Fruit fly (Drosophila melanogaster): Measurements from ENCODE around the gene bru2.
A peak's percentile ranks its signal among the peaks of the same experiment; 100 is the strongest.

The bru2 gene

DNA sequence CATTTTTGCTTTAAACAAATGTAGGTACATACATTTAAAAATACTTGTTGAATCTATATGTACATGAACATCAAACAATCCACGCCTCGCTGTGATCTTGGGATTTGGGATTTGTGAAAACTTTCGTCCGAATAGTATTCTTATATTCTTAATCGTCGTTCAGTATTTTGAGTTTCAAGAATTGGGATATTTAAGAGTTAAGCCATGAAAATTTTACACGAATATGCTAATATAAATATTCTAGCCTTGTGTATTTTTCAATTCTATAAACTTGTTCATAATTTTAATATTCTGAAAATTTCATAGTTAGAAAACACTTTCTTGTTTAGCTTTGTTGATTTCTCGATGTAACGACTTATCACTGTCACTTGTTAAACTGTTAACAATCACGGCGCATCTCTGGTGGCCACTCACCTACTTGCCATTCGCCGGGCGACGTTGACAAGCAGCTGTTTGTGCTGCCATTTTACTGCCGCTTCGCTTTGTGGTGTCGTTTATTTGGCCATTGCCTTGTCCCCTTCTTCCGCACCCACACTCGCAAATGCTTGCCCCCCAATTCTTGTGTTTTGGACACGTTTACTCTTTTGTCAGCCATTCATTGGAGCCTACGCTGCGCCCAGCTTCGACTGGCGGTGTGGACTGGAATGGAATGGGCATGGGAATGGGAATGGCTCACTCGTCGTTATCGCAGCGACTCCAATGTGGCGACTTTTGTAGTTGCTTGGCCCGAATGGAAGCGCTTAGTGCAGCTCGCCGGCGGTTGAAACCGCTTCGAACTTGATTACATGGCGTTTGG, 92.2 kb downstream of the bru2 start (continued):
- no peak for TF ChIP-seq CG7786 (GFP tag; optimal IDR thresholded peaks at IDR 0.05)
- TF ChIP-seq CG14965 (GFP tag; optimal IDR thresholded peaks at IDR 0.05; ENCODE audit: borderline replicate concordance), result no peak
- TF ChIP-seq CG11695 (GFP tag; IDR thresholded peaks at IDR 0.05), result no peak
- no peak for TF ChIP-seq so (GFP tag; IDR thresholded peaks at IDR 0.05)
- peak; percentile 23; the same call in 1 of the 3 replicates for TF ChIP-seq Opbp (GFP tag; IDR thresholded peaks at IDR 0.05; ENCODE audit: partially characterized antibody)
- no peak for TF ChIP-seq CG42726 (GFP tag; IDR thresholded peaks at IDR 0.05; ENCODE audit: partially characterized antibody)
- TF ChIP-seq Hr39 (optimal IDR thresholded peaks at IDR 0.05), result no peak
- no peak for TF ChIP-seq CG14014 (GFP tag; IDR thresholded peaks at IDR 0.05)
- no peak for TF ChIP-seq CG2875 (GFP tag; optimal IDR thresholded peaks at IDR 0.05)
- TF ChIP-seq Rx (GFP tag; IDR thresholded peaks at IDR 0.05), result no peak
- 0 out of 3 replicates have a peak, but pooled peaks have one; percentile 7 for TF ChIP-seq sr (GFP tag; IDR thresholded peaks at IDR 0.05)
- TF ChIP-seq CG30403 (GFP tag; optimal IDR thresholded peaks at IDR 0.05), result peak; percentile 11
- 0 out of 2 replicates have a peak, but pooled peaks have one; percentile 15 for TF ChIP-seq Drgx (GFP tag; IDR thresholded peaks at IDR 0.05)
- no peak for TF ChIP-seq usp (GFP tag; optimal IDR thresholded peaks at IDR 0.05)
- peak; percentile 1 for TF ChIP-seq CG3281 (GFP tag; optimal IDR thresholded peaks at IDR 0.05)
- TF ChIP-seq HLH54F (GFP tag; optimal IDR thresholded peaks at IDR 0.05), result no peak
- no peak for TF ChIP-seq bowl (GFP tag; IDR thresholded peaks at IDR 0.05)
- TF ChIP-seq Deaf1 (tag; optimal IDR thresholded peaks at IDR 0.05), result no peak
- TF ChIP-seq lbe (GFP tag; optimal IDR thresholded peaks at IDR 0.05), result no peak
- TF ChIP-seq CG4820 (GFP tag; optimal IDR thresholded peaks at IDR 0.05), result no peak
- no peak for TF ChIP-seq Lpt (GFP tag; optimal IDR thresholded peaks at IDR 0.05)
- no peak for TF ChIP-seq CG17568 (GFP tag; optimal IDR thresholded peaks at IDR 0.05)
- no peak for TF ChIP-seq dmrt99B (tag; optimal IDR thresholded peaks at IDR 0.05)
- peak; percentile 6 for TF ChIP-seq CG8290 (GFP tag; optimal IDR thresholded peaks at IDR 0.05)
- TF ChIP-seq CG8290 (tag; optimal IDR thresholded peaks at IDR 0.05), result peak in 1 of 2 experiments; percentile 44
- TF ChIP-seq GATAe (GFP tag; conservative IDR thresholded peaks at IDR 0.05), result no peak
- TF ChIP-seq inv (GFP tag; IDR thresholded peaks at IDR 0.05; ENCODE audit: partially characterized antibody), result no peak
- no peak for TF ChIP-seq eyg (GFP tag; optimal IDR thresholded peaks at IDR 0.05)
- no peak for TF ChIP-seq tll (GFP tag; optimal IDR thresholded peaks at IDR 0.05)
- TF ChIP-seq pan (optimal IDR thresholded peaks at IDR 0.05), result no peak
- TF ChIP-seq pan (GFP tag; optimal IDR thresholded peaks at IDR 0.05 in 1 of 2, IDR thresholded peaks at IDR 0.05 in 1 of 2), result no peak
- TF ChIP-seq CG7271 (tag; optimal IDR thresholded peaks at IDR 0.05), result no peak
- TF ChIP-seq trem (tag; optimal IDR thresholded peaks at IDR 0.05), result peak; percentile 26
- no peak for TF ChIP-seq cad (GFP tag; optimal IDR thresholded peaks at IDR 0.05)
- TF ChIP-seq vfl (GFP tag; optimal IDR thresholded peaks at IDR 0.05), result no peak
- TF ChIP-seq MBD-R2 (GFP tag; IDR thresholded peaks at IDR 0.05), result peak; percentile 90
- TF ChIP-seq Dad (GFP tag; optimal IDR thresholded peaks at IDR 0.05), result no peak
- no peak for TF ChIP-seq Dip2 (GFP tag; IDR thresholded peaks at IDR 0.05)
- no peak for TF ChIP-seq ssp (GFP tag; IDR thresholded peaks at IDR 0.05)
- no peak for TF ChIP-seq lov (optimal IDR thresholded peaks at IDR 0.05)
- no peak for TF ChIP-seq lov (GFP tag; IDR thresholded peaks at IDR 0.05)
- no peak for TF ChIP-seq en (GFP tag; optimal IDR thresholded peaks at IDR 0.05)
- peak; percentile 17 for TF ChIP-seq NfI (GFP tag; optimal IDR thresholded peaks at IDR 0.05)
- no peak for TF ChIP-seq CG6254 (GFP tag; optimal IDR thresholded peaks at IDR 0.05)
- no peak for TF ChIP-seq gsb (GFP tag; IDR thresholded peaks at IDR 0.05)
- TF ChIP-seq Taf1 (GFP tag; IDR thresholded peaks at IDR 0.05), result no peak
- no peak for TF ChIP-seq CG10274 (GFP tag; optimal IDR thresholded peaks at IDR 0.05)
- no peak for TF ChIP-seq CG31388 (GFP tag; optimal IDR thresholded peaks at IDR 0.05)
- peak; percentile 10 for TF ChIP-seq stwl (tag; optimal IDR thresholded peaks at IDR 0.05)
- TF ChIP-seq ken (GFP tag; IDR thresholded peaks at IDR 0.05), result no peak
- TF ChIP-seq ara (GFP tag; IDR thresholded peaks at IDR 0.05), result no peak
- no peak for TF ChIP-seq CG3847 (GFP tag; IDR thresholded peaks at IDR 0.05)

All from whole organism, embryonic.